Fruit fly (Drosophila melanogaster) whole organism, wandering third instar larva: Measurements from ENCODE around the gene CG31109.

Source experiments
- Abd-B ChIP-seq: fragments of >200 bp; optimal IDR thresholded peaks from 2 replicates; lab custom pipeline; 2017; ENCODE audit warnings: missing biosample characterization, missing genetic modification characterization
- CG32264 ChIP-seq: fragments of 200-800 bp; sonication (Bioruptor generic); optimal IDR thresholded peaks from 2 replicates; lab custom pipeline; 2016; ENCODE audit warnings: missing biosample characterization, missing genetic modification characterization
- CG9705 ChIP-seq: fragments of 200-800 bp; sonication (Bioruptor generic); optimal IDR thresholded peaks from 2 replicates; lab custom pipeline; 2018; ENCODE audit warnings: missing biosample characterization, mild to moderate bottlenecking, missing genetic modification characterization
- Dfd ChIP-seq: fragments of >200 bp; optimal IDR thresholded peaks from 2 replicates; lab custom pipeline; 2017; ENCODE audit warnings: missing biosample characterization, missing genetic modification characterization
- Dif ChIP-seq: fragments of 200-275, 200-300 bp; sonication (Bioruptor generic); optimal IDR thresholded peaks from 2 replicates; lab custom pipeline; 2018; ENCODE audit warnings: missing biosample characterization, missing genetic modification characterization; ENCODE audit not compliant: partially characterized antibody
- GATAd ChIP-seq: sonication (Bioruptor generic); optimal IDR thresholded peaks from 2 replicates; lab custom pipeline; 2016; ENCODE audit warnings: missing biosample characterization, missing genetic modification characterization
- HLH106 ChIP-seq: fragments of 200-800 bp; optimal IDR thresholded peaks from 3 replicates; lab custom pipeline; 2019; ENCODE audit warnings: missing biosample characterization, mild to moderate bottlenecking, missing genetic modification characterization, moderate library complexity
- Hnf4 ChIP-seq: fragments of 200-800 bp; sonication (Bioruptor generic); optimal IDR thresholded peaks from 2 replicates; lab custom pipeline; 2016; ENCODE audit warnings: missing biosample characterization, mild to moderate bottlenecking, missing genetic modification characterization
- Hr78 ChIP-seq: fragments of >200 bp; optimal IDR thresholded peaks from 2 replicates; lab custom pipeline; 2017; ENCODE audit warnings: missing biosample characterization, missing genetic modification characterization
- Hr83 ChIP-seq: fragments of 200-300 bp; sonication (Bioruptor generic); optimal IDR thresholded peaks from 2 replicates; lab custom pipeline; 2016; ENCODE audit warnings: missing biosample characterization, mild to moderate bottlenecking, missing genetic modification characterization, moderate library complexity; ENCODE audit not compliant: poor library complexity, severe bottlenecking
- Jra ChIP-seq: sonication (Bioruptor generic); optimal IDR thresholded peaks from 2 replicates; lab custom pipeline; 2016; ENCODE audit warnings: missing biosample characterization, missing genetic modification characterization
- Mio ChIP-seq: sonication (Bioruptor generic); optimal IDR thresholded peaks from 2 replicates; lab custom pipeline; 2016; ENCODE audit warnings: missing biosample characterization, missing genetic modification characterization
- Myc ChIP-seq: fragments of >200 bp; optimal IDR thresholded peaks from 2 replicates; lab custom pipeline; 2017
- N ChIP-seq: fragments of >200 bp; optimal IDR thresholded peaks from 2 replicates; lab custom pipeline; 2018; ENCODE audit warnings: missing biosample characterization, missing external identifiers, missing genetic modification characterization
- OdsH ChIP-seq: fragments of 200-800 bp; sonication (Bioruptor generic); optimal IDR thresholded peaks from 2 replicates; lab custom pipeline; 2016; ENCODE audit warnings: missing biosample characterization, mild to moderate bottlenecking, missing genetic modification characterization
- Rel ChIP-seq, 2 experiments: fragments of 200-800 bp; sonication (Bioruptor generic) in 1 of 2; optimal IDR thresholded peaks; 2 replicates in 1 of 2; 3 replicates in 1 of 2; lab custom pipeline; 2016 to 2019; ENCODE audit warnings: mild to moderate bottlenecking in 2 of 2, missing biosample characterization in 2 of 2, missing genetic modification characterization in 2 of 2, moderate library complexity in 1 of 2
- Sp1 ChIP-seq: fragments of 200-800 bp; sonication (Bioruptor generic); optimal IDR thresholded peaks from 3 replicates; lab custom pipeline; 2019; ENCODE audit warnings: missing biosample characterization, mild to moderate bottlenecking, missing genetic modification characterization, moderate library complexity
- Vsx2 ChIP-seq: fragments of 200-300, 225-300 bp; sonication (Bioruptor generic); optimal IDR thresholded peaks from 2 replicates; lab custom pipeline; 2018; ENCODE audit warnings: missing biosample characterization, missing genetic modification characterization; ENCODE audit not compliant: partially characterized antibody
- br ChIP-seq: fragments of 200-800 bp; sonication (Bioruptor generic); optimal IDR thresholded peaks from 2 replicates; lab custom pipeline; 2016; ENCODE audit warnings: missing biosample characterization, missing genetic modification characterization
- dl ChIP-seq, 2 experiments: fragments of 175-275, 200-275 bp in 1 of 2; fragments of 200-275 bp in 1 of 2; sonication (Bioruptor generic); optimal IDR thresholded peaks; lab custom pipeline; 2018; ENCODE audit warnings: mild to moderate bottlenecking in 2 of 2, missing biosample characterization in 2 of 2, missing genetic modification characterization in 2 of 2, moderate library complexity in 2 of 2; ENCODE audit not compliant: partially characterized antibody in 2 of 2, insufficient read depth in 1 of 2
- dmrt93B ChIP-seq: fragments of 200-800 bp; sonication (Bioruptor generic); optimal IDR thresholded peaks from 2 replicates; lab custom pipeline; 2018; ENCODE audit warnings: missing biosample characterization, mild to moderate bottlenecking, missing genetic modification characterization
- dsf ChIP-seq: sonication (Bioruptor generic); optimal IDR thresholded peaks from 2 replicates; lab custom pipeline; 2016; ENCODE audit warnings: missing biosample characterization, missing genetic modification characterization, borderline replicate concordance
- ey ChIP-seq: fragments of 200-800 bp; sonication (Bioruptor generic); optimal IDR thresholded peaks from 2 replicates; lab custom pipeline; 2016; ENCODE audit warnings: missing biosample characterization, missing genetic modification characterization
- foxo ChIP-seq, 2 experiments: fragments of 200-800 bp; sonication (Bioruptor generic); optimal IDR thresholded peaks; 2 replicates in 1 of 2; 3 replicates in 1 of 2; lab custom pipeline; 2016 to 2017; ENCODE audit warnings: missing biosample characterization in 2 of 2, missing genetic modification characterization in 2 of 2
- fru ChIP-seq: fragments of 200-800 bp; sonication (Bioruptor generic); optimal IDR thresholded peaks from 3 replicates; lab custom pipeline; 2016; ENCODE audit warnings: missing biosample characterization, mild to moderate bottlenecking, missing genetic modification characterization
- h ChIP-seq: fragments of 200-800 bp; sonication (Bioruptor generic); optimal IDR thresholded peaks from 3 replicates; lab custom pipeline; 2016; ENCODE audit warnings: missing biosample characterization, mild to moderate bottlenecking, missing genetic modification characterization
- jim ChIP-seq: fragments of 175-275, 200-325 bp; sonication (Bioruptor generic); optimal IDR thresholded peaks from 2 replicates; lab custom pipeline; 2016; ENCODE audit warnings: missing biosample characterization, mild to moderate bottlenecking, missing genetic modification characterization
- lola ChIP-seq: fragments of >200 bp; optimal IDR thresholded peaks from 2 replicates; lab custom pipeline; 2017; ENCODE audit warnings: missing biosample characterization, missing genetic modification characterization
- pan ChIP-seq: fragments of >200 bp; optimal IDR thresholded peaks from 2 replicates; lab custom pipeline; 2017
- psq ChIP-seq: fragments of 200-800 bp; sonication (Bioruptor generic); optimal IDR thresholded peaks from 3 replicates; lab custom pipeline; 2017; ENCODE audit warnings: missing biosample characterization, mild to moderate bottlenecking, missing genetic modification characterization, moderate library complexity
- rgr ChIP-seq: fragments of 200-800 bp; sonication (Bioruptor generic); optimal IDR thresholded peaks from 3 replicates; lab custom pipeline; 2016; ENCODE audit warnings: missing biosample characterization, mild to moderate bottlenecking, missing genetic modification characterization
- sage ChIP-seq: fragments of 200-800 bp; sonication (Bioruptor generic); optimal IDR thresholded peaks from 2 replicates; lab custom pipeline; 2016; ENCODE audit warnings: missing biosample characterization, mild to moderate bottlenecking, missing genetic modification characterization
- sv ChIP-seq: fragments of 200-800 bp; sonication (Bioruptor generic); optimal IDR thresholded peaks from 3 replicates; lab custom pipeline; 2016; ENCODE audit warnings: missing biosample characterization, missing genetic modification characterization
- tai ChIP-seq: sonication (Bioruptor generic); optimal IDR thresholded peaks from 2 replicates; lab custom pipeline; 2016; ENCODE audit warnings: missing biosample characterization, missing genetic modification characterization
- usp ChIP-seq: fragments of >200 bp; optimal IDR thresholded peaks from 2 replicates; lab custom pipeline; 2017; ENCODE audit warnings: missing biosample characterization, missing genetic modification characterization
- woc ChIP-seq: sonication (Bioruptor generic); optimal IDR thresholded peaks from 2 replicates; lab custom pipeline; 2016; ENCODE audit warnings: missing biosample characterization, mild to moderate bottlenecking, missing genetic modification characterization

CG31109 gene

dm6 chr3R:25033142-25033586 lies 21.3 kb downstream of the CG31109 start, which contains the start of gene Smg6:
Gene Smg6, minus strand, starts transcription at chr3R:25033465.
- peak; percentile 20 for TF ChIP-seq Hr83 (GFP tag; lab: Kevin White, UChicago)
- TF ChIP-seq rgr (GFP tag; lab: Kevin White, UChicago): no peak
- no peak for TF ChIP-seq Hr78 (GFP tag; lab: Kevin White, UChicago)
- TF ChIP-seq dl (GFP tag; optimal IDR thresholded peaks at IDR 0.05; lab: Kevin White, UChicago; ENCODE audit: insufficient read depth in 1 of 2, partially characterized antibody in 2 of 2): no peak
- no peak for TF ChIP-seq tai (GFP tag; lab: Kevin White, UChicago)
- no peak for TF ChIP-seq dsf (GFP tag; lab: Kevin White, UChicago)
- no peak for TF ChIP-seq br (GFP tag; lab: Kevin White, UChicago)
- TF ChIP-seq, all 38 proteins: peak for 1

- TF ChIP-seq Sp1 (GFP tag; lab: Kevin White, UChicago): no peak
- TF ChIP-seq lola (GFP tag; lab: Kevin White, UChicago): no peak
- no peak for TF ChIP-seq OdsH (GFP tag; lab: Kevin White, UChicago)
- no peak for TF ChIP-seq br (GFP tag; lab: Kevin White, UChicago)
- no peak for TF ChIP-seq woc
- TF ChIP-seq Dfd (GFP tag; lab: Kevin White, UChicago): no peak
- no peak for TF ChIP-seq pan (lab: Kevin White, UChicago)
- no peak for TF ChIP-seq dl (GFP tag; optimal IDR thresholded peaks at IDR 0.05; lab: Kevin White, UChicago; ENCODE audit: insufficient read depth in 1 of 2, partially characterized antibody in 2 of 2)
- no peak for TF ChIP-seq Hr83 (GFP tag; lab: Kevin White, UChicago)
- no peak for TF ChIP-seq rgr (GFP tag; lab: Kevin White, UChicago)
- no peak for TF ChIP-seq usp (GFP tag; lab: Kevin White, UChicago)
- no peak for TF ChIP-seq foxo (GFP tag; optimal IDR thresholded peaks at IDR 0.05; lab: Kevin White, UChicago)
- TF ChIP-seq HLH106 (tag; lab: Kevin White, UChicago): no peak
- no peak for TF ChIP-seq Dif (GFP tag; lab: Kevin White, UChicago)
- no peak for TF ChIP-seq Mio (GFP tag; lab: Kevin White, UChicago)
- TF ChIP-seq CG32264: no peak
- TF ChIP-seq Myc (lab: Kevin White, UChicago): no peak
- no peak for TF ChIP-seq GATAd (GFP tag; lab: Kevin White, UChicago)
- no peak for TF ChIP-seq fru (GFP tag; lab: Kevin White, UChicago)
- TF ChIP-seq dsf (GFP tag; lab: Kevin White, UChicago): no peak
- TF ChIP-seq, all 38 proteins: peak for 0
Measured at dm6 chr3R:25032686-25033085, 21.8 kb downstream of the CG31109 start.

- TF ChIP-seq woc (no peak), psq (GFP tag; lab: Kevin White, UChicago) (peak; percentile 60), h (GFP tag; lab: Kevin White, UChicago) (peak; percentile 77), N (GFP tag; lab: Kevin White, UChicago) (no peak), sage (GFP tag; lab: Kevin White, UChicago) (no peak), Sp1 (GFP tag; lab: Kevin White, UChicago) (peak; percentile 79), Dfd (GFP tag; lab: Kevin White, UChicago) (no peak), pan (lab: Kevin White, UChicago) (no peak), CG9705 (GFP tag; lab: Kevin White, UChicago) (peak; percentile 2), Vsx2 (GFP tag; lab: Kevin White, UChicago) (no peak), Abd-B (GFP tag; lab: Kevin White, UChicago) (no peak), dmrt93B (no peak), fru (GFP tag; lab: Kevin White, UChicago) (no peak), sv (GFP tag; lab: Kevin White, UChicago) (no peak), CG32264 (peak; percentile 79), Hr83 (GFP tag; lab: Kevin White, UChicago) (peak; percentile 8), Hnf4 (GFP tag; lab: Kevin White, UChicago) (no peak), foxo (GFP tag; optimal IDR thresholded peaks at IDR 0.05; lab: Kevin White, UChicago) (peak; percentile 72 to 81), br (GFP tag; lab: Kevin White, UChicago) (no peak), ey (peak; percentile 72), Dif (GFP tag; lab: Kevin White, UChicago) (peak; percentile 45), dl (GFP tag; optimal IDR thresholded peaks at IDR 0.05; lab: Kevin White, UChicago; ENCODE audit: insufficient read depth in 1 of 2, partially characterized antibody in 2 of 2) (no peak), jim (GFP tag; lab: Kevin White, UChicago) (no peak), GATAd (GFP tag; lab: Kevin White, UChicago) (no peak), Rel (GFP tag; optimal IDR thresholded peaks at IDR 0.05; lab: Kevin White, UChicago) (no peak), Rel (tag; optimal IDR thresholded peaks at IDR 0.05; lab: Kevin White, UChicago) (peak; percentile 13), Mio (GFP tag; lab: Kevin White, UChicago) (peak; percentile 39), OdsH (GFP tag; lab: Kevin White, UChicago) (peak; percentile 71), lola (GFP tag; lab: Kevin White, UChicago) (no peak), HLH106 (tag; lab: Kevin White, UChicago) (no peak), rgr (GFP tag; lab: Kevin White, UChicago) (peak; percentile 69), Jra (peak; percentile 50), tai (GFP tag; lab: Kevin White, UChicago) (no peak), Myc (lab: Kevin White, UChicago) (no peak), usp (GFP tag; lab: Kevin White, UChicago) (no peak)
Measured at dm6 chr3R:25027281-25028219, 26.9 kb downstream of the CG31109 start.
